Worm (Caenorhabditis elegans) whole organism, L1 larva: ENCODE results near the gene C56C10.9.

ENCODE experiments used
- C16A3.4 ChIP-seq: fragments of 150-350 bp; optimal IDR thresholded peaks from 2 replicates; lab custom pipeline; 2014; ENCODE audit warnings: missing biosample characterization, missing genetic modification characterization
- C34B4.2 ChIP-seq: sonication (generic microtip); optimal IDR thresholded peaks from 2 replicates; lab custom pipeline; 2017; ENCODE audit warnings: mild to moderate bottlenecking, missing genetic modification characterization, missing compliant biosample characterization
- aly-2 ChIP-seq: fragments of 150-350 bp; optimal IDR thresholded peaks from 2 replicates; lab custom pipeline; 2014; ENCODE audit warnings: missing biosample characterization, missing genetic modification characterization
- blmp-1 ChIP-seq: fragments of 150-350 bp; optimal IDR thresholded peaks from 2 replicates; lab custom pipeline; 2014; ENCODE audit warnings: missing biosample characterization, missing genetic modification characterization
- ceh-63 ChIP-seq: fragments of 200-800 bp; sonication (Bioruptor generic); optimal IDR thresholded peaks from 2 replicates; lab custom pipeline; 2018; ENCODE audit warnings: mild to moderate bottlenecking, missing genetic modification characterization, missing compliant biosample characterization
- ceh-82 ChIP-seq, 3 experiments: fragments of 150-350 bp in 1 of 3; sonication (generic microtip) in 2 of 3; optimal IDR thresholded peaks; 2 replicates each; lab custom pipeline; 2014 to 2017; ENCODE audit warnings: missing biosample characterization in 3 of 3, missing genetic modification characterization in 3 of 3
- ceh-90 ChIP-seq: sonication (generic microtip); optimal IDR thresholded peaks from 2 replicates; lab custom pipeline; 2016; ENCODE audit warnings: missing genetic modification characterization, missing compliant biosample characterization
- dpl-1 ChIP-seq, 3 experiments: fragments of 150-350 bp in 2 of 3; sonication (generic microtip) in 1 of 3; optimal IDR thresholded peaks; 2 replicates each; lab custom pipeline; 2014 to 2017; ENCODE audit warnings: missing biosample characterization in 3 of 3, missing genetic modification characterization in 3 of 3, missing genetic modification reagents in 3 of 3
- dsc-1 ChIP-seq: sonication (generic microtip); optimal IDR thresholded peaks from 2 replicates; lab custom pipeline; 2016; ENCODE audit warnings: mild to moderate bottlenecking, missing genetic modification characterization, missing compliant biosample characterization
- efl-1 ChIP-seq, 4 experiments: fragments of 150-350 bp; optimal IDR thresholded peaks in 3 of 4; peaks in 1 of 4; 1 replicate in 1 of 4; 2 replicates in 3 of 4; lab custom pipeline; 2014; ENCODE audit warnings: missing biosample characterization in 2 of 4, missing genetic modification characterization in 2 of 4, missing genetic modification reagents in 2 of 4
- efl-3 ChIP-seq: fragments of 200-800 bp; sonication (Bioruptor generic); optimal IDR thresholded peaks from 2 replicates; lab custom pipeline; 2018; ENCODE audit warnings: mild to moderate bottlenecking, missing genetic modification characterization, missing compliant biosample characterization
- elt-2 ChIP-seq: sonication (generic microtip); optimal IDR thresholded peaks from 2 replicates; lab custom pipeline; 2016; ENCODE audit warnings: missing genetic modification characterization, mild to moderate bottlenecking, inconsistent platforms, missing compliant biosample characterization, missing genetic modification reagents
- fkh-10 ChIP-seq: sonication (generic microtip); optimal IDR thresholded peaks from 2 replicates; lab custom pipeline; 2017; ENCODE audit warnings: missing biosample characterization, missing genetic modification reagents, missing genetic modification characterization
- fkh-8 ChIP-seq: sonication (generic microtip); optimal IDR thresholded peaks from 2 replicates; lab custom pipeline; 2016; ENCODE audit warnings: mild to moderate bottlenecking, missing genetic modification characterization, missing compliant biosample characterization
- irx-1 ChIP-seq: sonication (generic microtip); optimal IDR thresholded peaks from 2 replicates; lab custom pipeline; 2016; ENCODE audit warnings: missing genetic modification characterization, missing compliant biosample characterization
- isw-1 ChIP-seq: fragments of 200-800 bp; sonication (Bioruptor generic); IDR thresholded peaks from 2 replicates; pipeline ENCODE4 v1.3.6; 2022; ENCODE audit warnings: missing genetic modification characterization, missing compliant biosample characterization
- jun-1 ChIP-seq: fragments of 150-350 bp; optimal IDR thresholded peaks from 2 replicates; lab custom pipeline; 2014; ENCODE audit warnings: missing biosample characterization, missing genetic modification reagents, missing genetic modification characterization
- lin-14 ChIP-seq: fragments of 200-800 bp; sonication (Bioruptor generic); optimal IDR thresholded peaks from 2 replicates; lab custom pipeline; 2018; ENCODE audit warnings: mild to moderate bottlenecking, missing genetic modification characterization, moderate library complexity, missing compliant biosample characterization
- lin-35 ChIP-seq, 2 experiments: fragments of 150-350 bp; optimal IDR thresholded peaks; 2 replicates each; lab custom pipeline; 2014; ENCODE audit warnings: missing biosample characterization in 2 of 2, missing genetic modification characterization in 2 of 2, missing genetic modification reagents in 2 of 2
- lir-3 ChIP-seq: sonication (generic microtip); optimal IDR thresholded peaks from 2 replicates; lab custom pipeline; 2016; ENCODE audit warnings: mild to moderate bottlenecking, missing genetic modification characterization, moderate library complexity, missing compliant biosample characterization; ENCODE audit not compliant: poor library complexity
- lsy-2 ChIP-seq, 2 experiments: fragments of 150-350 bp; optimal IDR thresholded peaks; 2 replicates each; lab custom pipeline; 2014; ENCODE audit warnings: missing biosample characterization in 2 of 2, missing genetic modification characterization in 2 of 2
- mdl-1 ChIP-seq, 2 experiments: fragments of 150-350 bp; optimal IDR thresholded peaks; 2 replicates each; lab custom pipeline; 2014 to 2017; ENCODE audit warnings: missing biosample characterization in 2 of 2, missing genetic modification characterization in 2 of 2, inconsistent platforms in 1 of 2
- mep-1 ChIP-seq: fragments of 150-350 bp; optimal IDR thresholded peaks from 2 replicates; lab custom pipeline; 2014; ENCODE audit warnings: missing biosample characterization, missing genetic modification characterization
- nhr-11 ChIP-seq: fragments of 150-350 bp; optimal IDR thresholded peaks from 2 replicates; lab custom pipeline; 2014; ENCODE audit warnings: missing biosample characterization, missing genetic modification characterization
- nhr-19 ChIP-seq: fragments of 200-800 bp; sonication (Bioruptor generic); conservative IDR thresholded peaks from 2 replicates; pipeline ENCODE4 v1.3.6; 2022; ENCODE audit warnings: missing genetic modification characterization, missing compliant biosample characterization
- nhr-20 ChIP-seq: sonication (generic microtip); optimal IDR thresholded peaks from 2 replicates; lab custom pipeline; 2016; ENCODE audit warnings: mild to moderate bottlenecking, missing genetic modification characterization, missing compliant biosample characterization
- nhr-47 ChIP-seq: sonication (generic microtip); optimal IDR thresholded peaks from 2 replicates; lab custom pipeline; 2016; ENCODE audit warnings: mild to moderate bottlenecking, missing genetic modification characterization, moderate library complexity, missing compliant biosample characterization
- nhr-71 ChIP-seq: sonication (generic microtip); optimal IDR thresholded peaks from 2 replicates; lab custom pipeline; 2016; ENCODE audit warnings: mild to moderate bottlenecking, missing genetic modification characterization, moderate library complexity, missing compliant biosample characterization
- nhr-77 ChIP-seq: fragments of 150-350 bp; optimal IDR thresholded peaks from 2 replicates; lab custom pipeline; 2014; ENCODE audit warnings: missing biosample characterization, missing genetic modification characterization
- nhr-90 ChIP-seq: sonication (generic microtip); optimal IDR thresholded peaks from 2 replicates; lab custom pipeline; 2016; ENCODE audit warnings: mild to moderate bottlenecking, missing genetic modification characterization, missing compliant biosample characterization; ENCODE audit not compliant: poor library complexity
- pqm-1 ChIP-seq: sonication (generic microtip); optimal IDR thresholded peaks from 3 replicates; lab custom pipeline; 2017; ENCODE audit warnings: missing biosample characterization, missing genetic modification characterization
- rnt-1 ChIP-seq: sonication (generic microtip); optimal IDR thresholded peaks from 2 replicates; lab custom pipeline; 2016; ENCODE audit warnings: mild to moderate bottlenecking, missing genetic modification characterization, moderate library complexity, missing compliant biosample characterization
- skn-1 ChIP-seq: fragments of 150-350 bp; optimal IDR thresholded peaks from 2 replicates; lab custom pipeline; 2014; ENCODE audit warnings: missing biosample characterization, missing genetic modification characterization
- snu-23 ChIP-seq: sonication (generic microtip); optimal IDR thresholded peaks from 2 replicates; lab custom pipeline; 2016; ENCODE audit warnings: missing genetic modification characterization, missing compliant biosample characterization
- swsn-7 ChIP-seq: sonication (generic microtip); optimal IDR thresholded peaks from 2 replicates; lab custom pipeline; 2016; ENCODE audit warnings: missing genetic modification characterization, missing compliant biosample characterization
- tbx-2 ChIP-seq: sonication (generic microtip); optimal IDR thresholded peaks from 2 replicates; lab custom pipeline; 2016; ENCODE audit warnings: missing genetic modification characterization, missing compliant biosample characterization
- tlp-1 ChIP-seq: fragments of 150-350 bp; optimal IDR thresholded peaks from 2 replicates; lab custom pipeline; 2014; ENCODE audit warnings: missing biosample characterization, missing genetic modification characterization
- unc-30 ChIP-seq: sonication (generic microtip); optimal IDR thresholded peaks from 2 replicates; lab custom pipeline; 2017; ENCODE audit warnings: missing biosample characterization, missing genetic modification characterization
- vab-15 ChIP-seq: sonication (generic microtip); optimal IDR thresholded peaks from 2 replicates; lab custom pipeline; 2017; ENCODE audit warnings: missing genotype, mild to moderate bottlenecking, missing genetic modification characterization, missing compliant biosample characterization
- xbp-1 ChIP-seq: sonication (generic microtip); optimal IDR thresholded peaks from 2 replicates; lab custom pipeline; 2016; ENCODE audit warnings: missing genetic modification characterization, missing compliant biosample characterization
- zag-1 ChIP-seq: fragments of 150-350 bp; optimal IDR thresholded peaks from 2 replicates; lab custom pipeline; 2014; ENCODE audit warnings: missing biosample characterization, missing genetic modification characterization
- ztf-4 ChIP-seq: fragments of 150-350 bp; optimal IDR thresholded peaks from 2 replicates; lab custom pipeline; 2014; ENCODE audit warnings: missing biosample characterization, missing genetic modification characterization

C56C10.9 gene

DNA sequence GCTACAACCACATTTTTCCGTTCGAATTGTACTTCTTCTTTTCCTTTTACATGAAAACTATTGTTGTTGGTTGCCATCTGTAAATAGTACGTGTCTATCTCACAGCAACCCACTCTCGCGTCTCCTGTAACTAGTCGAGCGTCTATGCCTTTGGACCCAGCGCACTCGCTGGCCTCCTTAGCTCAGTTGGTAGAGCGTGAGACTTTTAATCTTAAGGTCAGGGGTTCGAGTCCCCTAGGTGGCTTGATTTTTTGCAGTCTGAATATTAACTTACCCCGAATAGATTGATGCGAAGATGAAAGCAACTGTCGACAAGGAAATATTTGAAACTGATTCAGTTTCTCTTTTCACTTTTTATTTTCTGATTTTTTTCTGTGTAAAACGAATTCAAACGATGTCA is 27.1 kb downstream of the C56C10.9 start, which contains the start of gene mpz-3:
mpz-3 (minus strand) TSS at position 320 of the 400 bp plus-strand sequence.
- TF ChIP-seq nhr-90 (tag; lab: Kevin White, UChicago) (peak; percentile 25), vab-15 (tag; lab: Kevin White, UChicago) (no peak), nhr-71 (peak; percentile 49), nhr-11 (tag; lab: Kevin White, UChicago) (no peak), xbp-1 (tag; lab: Kevin White, UChicago) (peak; percentile 31), tbx-2 (peak; percentile 15), nhr-19 (GFP tag; lab: Robert Waterston, UW) (peak; percentile 58), fkh-10 (GFP tag; lab: Kevin White, UChicago) (peak; percentile 24), ztf-4 (tag; lab: Kevin White, UChicago) (no peak), nhr-20 (tag; lab: Kevin White, UChicago) (peak; percentile 51), efl-1 (optimal IDR thresholded peaks at IDR 0.05; lab: Kevin White, UChicago) (peak; percentile 20 to 38), efl-1 (GFP tag; optimal IDR thresholded peaks at IDR 0.05 in 1 of 2; lab: Kevin White, UChicago) (peak in 1 of 2 experiments; percentile 94), aly-2 (tag; lab: Kevin White, UChicago) (no peak), lin-35 (GFP tag; optimal IDR thresholded peaks at IDR 0.05; lab: Kevin White, UChicago) (peak; percentile 22 to 59), swsn-7 (peak; percentile 45), mdl-1 (tag; optimal IDR thresholded peaks at IDR 0.05; lab: Kevin White, UChicago) (peak in 1 of 2 experiments; percentile 12), lir-3 (peak; percentile 9), isw-1 (GFP tag; lab: Robert Waterston, UW) (no peak), ceh-63 (no peak), efl-3 (no peak), mep-1 (tag; lab: Kevin White, UChicago) (peak; percentile 51), pqm-1 (tag; lab: Kevin White, UChicago) (no peak), rnt-1 (peak; percentile 56), blmp-1 (tag; lab: Kevin White, UChicago) (peak; percentile 7), lsy-2 (tag; optimal IDR thresholded peaks at IDR 0.05; lab: Kevin White, UChicago) (peak; percentile 21 to 55), dpl-1 (GFP tag; optimal IDR thresholded peaks at IDR 0.05; lab: Kevin White, UChicago) (peak in 2 of 3 experiments; percentile 17 to 25), snu-23 (GFP tag; lab: Kevin White, UChicago) (peak; percentile 70), lin-14 (GFP tag; lab: Kevin White, UChicago) (no peak), elt-2 (tag; lab: Kevin White, UChicago) (peak; percentile 24), skn-1 (tag; lab: Kevin White, UChicago) (peak; percentile 20), tlp-1 (no peak), C34B4.2 (tag; lab: Kevin White, UChicago) (no peak), dsc-1 (peak; percentile 34), C16A3.4 (tag; lab: Kevin White, UChicago) (peak; percentile 13), nhr-77 (peak; percentile 31), ceh-82 (tag; optimal IDR thresholded peaks at IDR 0.05; lab: Kevin White, UChicago) (peak in 2 of 3 experiments; percentile 17 to 49), irx-1 (tag; lab: Kevin White, UChicago) (no peak), nhr-47 (tag; lab: Kevin White, UChicago) (peak; percentile 46)

DNA sequence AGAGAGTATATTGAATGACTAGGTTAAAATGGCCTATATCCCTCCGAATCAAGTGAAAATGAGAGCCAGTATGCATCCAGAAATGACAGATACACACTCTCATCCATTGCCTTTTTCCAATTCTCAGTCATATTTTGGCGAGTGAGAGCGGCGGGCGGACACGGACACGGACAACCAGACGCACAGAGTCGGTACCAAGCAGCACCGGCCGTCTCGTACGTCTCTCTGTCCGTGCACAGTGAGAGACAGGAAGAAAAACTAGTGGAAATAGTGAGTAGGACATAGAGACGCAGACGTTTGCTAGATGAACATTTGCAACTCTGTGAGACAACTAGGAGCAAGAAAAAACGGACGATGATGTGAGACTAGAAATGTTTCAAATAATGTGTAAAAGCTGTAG is 28.9 kb downstream of the C56C10.9 start:
- no peak for TF ChIP-seq unc-30 (tag; lab: Kevin White, UChicago)
- TF ChIP-seq rnt-1, result peak; percentile 11
- no peak for TF ChIP-seq tbx-2
- TF ChIP-seq aly-2 (tag; lab: Kevin White, UChicago), result no peak
- peak; percentile 24 to 40 for TF ChIP-seq efl-1 (optimal IDR thresholded peaks at IDR 0.05; lab: Kevin White, UChicago)
- TF ChIP-seq efl-1 (GFP tag; optimal IDR thresholded peaks at IDR 0.05 in 1 of 2; lab: Kevin White, UChicago), result peak; percentile 16 to 89
- peak; percentile 78 for TF ChIP-seq lin-14 (GFP tag; lab: Kevin White, UChicago)
- no peak for TF ChIP-seq nhr-20 (tag; lab: Kevin White, UChicago)
- no peak for TF ChIP-seq ceh-90
- TF ChIP-seq lsy-2 (tag; optimal IDR thresholded peaks at IDR 0.05; lab: Kevin White, UChicago), result peak in 1 of 2 experiments; percentile 14
- no peak for TF ChIP-seq efl-3
- TF ChIP-seq fkh-8 (tag; lab: Kevin White, UChicago), result peak; percentile 35
- peak; percentile 50 for TF ChIP-seq blmp-1 (tag; lab: Kevin White, UChicago)
- peak; percentile 44 for TF ChIP-seq fkh-10 (GFP tag; lab: Kevin White, UChicago)
- TF ChIP-seq dsc-1, result peak; percentile 14
- no peak for TF ChIP-seq lin-35 (GFP tag; optimal IDR thresholded peaks at IDR 0.05; lab: Kevin White, UChicago)
- TF ChIP-seq snu-23 (GFP tag; lab: Kevin White, UChicago), result peak; percentile 12
- peak; percentile 26 for TF ChIP-seq jun-1
- no peak for TF ChIP-seq zag-1 (tag; lab: Kevin White, UChicago)
- peak in 1 of 3 experiments; percentile 14 for TF ChIP-seq ceh-82 (tag; optimal IDR thresholded peaks at IDR 0.05; lab: Kevin White, UChicago)
